Fruit fly (Drosophila melanogaster) whole organism, embryonic: ENCODE results near the gene Ankle2.

Source experiments
- CG10209 ChIP-seq: fragments of 200-800 bp; sonication (Bioruptor generic); optimal IDR thresholded peaks from 3 replicates; lab custom pipeline; 2017; ENCODE audit warnings: missing biosample characterization, mild to moderate bottlenecking, missing genetic modification characterization, missing genetic modification reagents
- CG10267 ChIP-seq: fragments of 200-800 bp; sonication (Bioruptor generic); optimal IDR thresholded peaks from 2 replicates; lab custom pipeline; 2018; ENCODE audit warnings: missing biosample characterization, mild to moderate bottlenecking, missing genetic modification characterization, moderate library complexity
- CG11456 ChIP-seq: fragments of 200-800 bp; sonication (Bioruptor generic); IDR thresholded peaks from 3 replicates; pipeline ENCODE4 v1.3.6; 2022; ENCODE audit warnings: missing biosample characterization, missing genetic modification characterization
- CG12391 ChIP-seq: fragments of 200-800 bp; sonication (Bioruptor generic); optimal IDR thresholded peaks from 3 replicates; lab custom pipeline; 2018; ENCODE audit warnings: missing biosample characterization, mild to moderate bottlenecking, missing genetic modification characterization, moderate library complexity
- CG14014 ChIP-seq: fragments of 200-800 bp; sonication (Bioruptor generic); IDR thresholded peaks from 2 replicates; pipeline ENCODE4 v1.3.6; 2022; ENCODE audit warnings: missing biosample characterization, missing genetic modification characterization
- CG14710 ChIP-seq: fragments of 200-800 bp; sonication (Bioruptor generic); optimal IDR thresholded peaks from 3 replicates; lab custom pipeline; 2019; ENCODE audit warnings: missing biosample characterization, mild to moderate bottlenecking, missing genetic modification characterization, moderate library complexity
- CG14965 ChIP-seq: fragments of 200-800 bp; sonication (Bioruptor generic); optimal IDR thresholded peaks from 2 replicates; lab custom pipeline; 2016; ENCODE audit warnings: missing biosample characterization, missing genetic modification characterization, borderline replicate concordance
- CG1603 ChIP-seq: fragments of 200-800 bp; sonication (Bioruptor generic); optimal IDR thresholded peaks from 2 replicates; lab custom pipeline; 2019; ENCODE audit warnings: missing biosample characterization, mild to moderate bottlenecking, missing genetic modification characterization, moderate library complexity
- CG1647 ChIP-seq: fragments of 200-800 bp; sonication (Bioruptor generic); optimal IDR thresholded peaks from 3 replicates; lab custom pipeline; 2016; ENCODE audit warnings: missing biosample characterization, missing genetic modification characterization
- CG16813 ChIP-seq: fragments of 200-800 bp; sonication (Bioruptor generic); IDR thresholded peaks from 3 replicates; pipeline ENCODE4 v1.3.6; 2022; ENCODE audit warnings: missing biosample characterization, missing genetic modification characterization; ENCODE audit not compliant: partially characterized antibody
- CG17328 ChIP-seq: fragments of 200-800 bp; sonication (Bioruptor generic); IDR thresholded peaks from 2 replicates; pipeline ENCODE4 v1.3.6; 2022; ENCODE audit warnings: missing biosample characterization, missing genetic modification characterization
- CG17912 ChIP-seq: fragments of 200-800 bp; sonication (Bioruptor generic); optimal IDR thresholded peaks from 2 replicates; lab custom pipeline; 2018; ENCODE audit warnings: missing biosample characterization, mild to moderate bottlenecking, missing genetic modification characterization
- CG31441 ChIP-seq: fragments of 200-800 bp; sonication (Bioruptor generic); IDR thresholded peaks from 2 replicates; pipeline ENCODE4 v1.3.6; 2022; ENCODE audit warnings: missing biosample characterization, missing genetic modification characterization
- CG32532 ChIP-seq: fragments of 200-800 bp; sonication (Bioruptor generic); IDR thresholded peaks from 2 replicates; pipeline ENCODE4 v1.3.6; 2022; ENCODE audit warnings: missing biosample characterization, missing genetic modification characterization
- CG3847 ChIP-seq: fragments of 200-800 bp; sonication (Bioruptor generic); IDR thresholded peaks from 2 replicates; pipeline ENCODE4 v1.3.6; 2022; ENCODE audit warnings: missing biosample characterization, missing genetic modification characterization
- CG4617 ChIP-seq: fragments of 200-800 bp; sonication (Bioruptor generic); optimal IDR thresholded peaks from 3 replicates; lab custom pipeline; 2016; ENCODE audit warnings: missing biosample characterization, missing genetic modification characterization, borderline replicate concordance
- CG4854 ChIP-seq: fragments of 200-800 bp; sonication (Bioruptor generic); optimal IDR thresholded peaks from 2 replicates; lab custom pipeline; 2016; ENCODE audit warnings: missing biosample characterization, missing genetic modification characterization, inconsistent platforms
- CG6791 ChIP-seq: fragments of 200-800 bp; sonication (Bioruptor generic); IDR thresholded peaks from 3 replicates; pipeline ENCODE4 v1.3.6; 2022; ENCODE audit warnings: missing biosample characterization, missing genetic modification characterization; ENCODE audit not compliant: partially characterized antibody
- CG7839 ChIP-seq: fragments of 200-800 bp; sonication (Bioruptor generic); optimal IDR thresholded peaks from 3 replicates; lab custom pipeline; 2018; ENCODE audit warnings: missing biosample characterization, mild to moderate bottlenecking, missing genetic modification characterization, moderate library complexity
- CG7928 ChIP-seq: fragments of 200-800 bp; sonication (Bioruptor generic); optimal IDR thresholded peaks from 2 replicates; lab custom pipeline; 2017; ENCODE audit warnings: missing biosample characterization, mild to moderate bottlenecking, missing genetic modification characterization
- CG9437 ChIP-seq: fragments of 200-800 bp; sonication (Bioruptor generic); optimal IDR thresholded peaks from 2 replicates; lab custom pipeline; 2018; ENCODE audit warnings: missing biosample characterization, mild to moderate bottlenecking, missing genetic modification characterization
- CG9727 ChIP-seq: fragments of 200-800 bp; sonication (Bioruptor generic); optimal IDR thresholded peaks from 3 replicates; lab custom pipeline; 2017; ENCODE audit warnings: missing biosample characterization, mild to moderate bottlenecking, missing genetic modification characterization
- CoRest ChIP-seq: fragments of 200-800 bp; sonication (Bioruptor generic); optimal IDR thresholded peaks from 3 replicates; lab custom pipeline; 2018; ENCODE audit warnings: missing biosample characterization, mild to moderate bottlenecking, missing genetic modification characterization, moderate library complexity
- Dip2 ChIP-seq: fragments of 200-800 bp; sonication (Bioruptor generic); IDR thresholded peaks from 2 replicates; pipeline ENCODE4 v1.3.6; 2022; ENCODE audit warnings: missing biosample characterization, missing genetic modification characterization
- Dp ChIP-seq: fragments of 200-800 bp; sonication (Bioruptor generic); optimal IDR thresholded peaks from 2 replicates; lab custom pipeline; 2018; ENCODE audit warnings: missing biosample characterization, mild to moderate bottlenecking, missing genetic modification characterization, moderate library complexity
- Jarid2 ChIP-seq: fragments of 200-800 bp; sonication (Bioruptor generic); optimal IDR thresholded peaks from 3 replicates; lab custom pipeline; 2017; ENCODE audit warnings: mild to moderate bottlenecking, missing biosample characterization, missing genetic modification reagents, missing genetic modification characterization
- NC2β ChIP-seq: fragments of 200-800 bp; sonication (Bioruptor generic); optimal IDR thresholded peaks from 2 replicates; lab custom pipeline; 2016; ENCODE audit warnings: missing biosample characterization, missing genetic modification characterization
- NFAT ChIP-seq: fragments of 200-800 bp; sonication (Bioruptor generic); IDR thresholded peaks from 2 replicates; pipeline ENCODE4 v1.3.6; 2022; ENCODE audit warnings: missing biosample characterization, missing genetic modification characterization
- Nf-YC ChIP-seq: fragments of 200-800 bp; optimal IDR thresholded peaks from 3 replicates; lab custom pipeline; 2019; ENCODE audit warnings: missing biosample characterization, mild to moderate bottlenecking, missing genetic modification characterization, moderate library complexity
- Optix ChIP-seq: fragments of 200-800 bp; sonication (Bioruptor generic); IDR thresholded peaks from 3 replicates; pipeline ENCODE4 v1.3.6; 2022; ENCODE audit warnings: missing biosample characterization, missing genetic modification characterization
- PHDP ChIP-seq: fragments of 200-800 bp; sonication (Bioruptor generic); optimal IDR thresholded peaks from 3 replicates; lab custom pipeline; 2018; ENCODE audit warnings: missing biosample characterization, mild to moderate bottlenecking, missing genetic modification characterization, moderate library complexity
- Ptx1 ChIP-seq: fragments of 200-800 bp; sonication (Bioruptor generic); IDR thresholded peaks from 2 replicates; pipeline ENCODE4 v1.3.6; 2022; ENCODE audit warnings: missing biosample characterization, missing genetic modification characterization
- Six4 ChIP-seq: fragments of 200-800 bp; sonication (Bioruptor generic); optimal IDR thresholded peaks from 2 replicates; lab custom pipeline; 2016; ENCODE audit warnings: missing biosample characterization, missing genetic modification characterization
- Spps ChIP-seq: fragments of 200-800 bp; sonication (Bioruptor generic); optimal IDR thresholded peaks from 2 replicates; lab custom pipeline; 2018; ENCODE audit warnings: missing biosample characterization, mild to moderate bottlenecking, missing genetic modification characterization
- TFAM ChIP-seq: fragments of 200-800 bp; sonication (Bioruptor generic); optimal IDR thresholded peaks from 2 replicates; lab custom pipeline; 2017; ENCODE audit warnings: missing biosample characterization, missing genetic modification characterization, inconsistent platforms
- Vsx1 ChIP-seq: fragments of 200-800 bp; sonication (Bioruptor generic); optimal IDR thresholded peaks from 2 replicates; lab custom pipeline; 2017; ENCODE audit warnings: missing biosample characterization, mild to moderate bottlenecking, missing genetic modification characterization, missing genetic modification reagents
- Xrp1 ChIP-seq: fragments of 200-800 bp; sonication (Bioruptor generic); IDR thresholded peaks from 2 replicates; pipeline ENCODE4 v1.3.6; 2022; ENCODE audit warnings: missing biosample characterization, missing genetic modification characterization
- ac ChIP-seq: fragments of 200-800 bp; sonication (Bioruptor generic); optimal IDR thresholded peaks from 3 replicates; lab custom pipeline; 2017; ENCODE audit warnings: missing biosample characterization, mild to moderate bottlenecking, missing genetic modification characterization
- ap ChIP-seq: fragments of 200-800 bp; sonication (Bioruptor generic); IDR thresholded peaks from 2 replicates; pipeline ENCODE4 v1.3.6; 2022; ENCODE audit warnings: missing biosample characterization, missing genetic modification characterization
- ase ChIP-seq: fragments of 200-800 bp; sonication (Bioruptor generic); IDR thresholded peaks from 3 replicates; pipeline ENCODE4 v1.3.6; 2022; ENCODE audit warnings: missing biosample characterization, missing genetic modification characterization
- chm ChIP-seq: fragments of 200-800 bp; sonication (Bioruptor generic); IDR thresholded peaks from 2 replicates; pipeline ENCODE4 v1.3.6; 2022; ENCODE audit warnings: missing biosample characterization, missing genetic modification characterization
- da ChIP-seq: fragments of 200-800 bp; sonication (Bioruptor generic); optimal IDR thresholded peaks from 2 replicates; lab custom pipeline; 2016; ENCODE audit warnings: missing biosample characterization, missing genetic modification characterization
- dan ChIP-seq: fragments of 200-800 bp; sonication (Bioruptor generic); IDR thresholded peaks from 2 replicates; pipeline ENCODE4 v1.3.6; 2022; ENCODE audit warnings: missing biosample characterization, missing genetic modification characterization
- eve ChIP-seq, 2 experiments: fragments of >200 bp; optimal IDR thresholded peaks; 2 replicates each; lab custom pipeline; 2017; ENCODE audit warnings: missing biosample characterization in 2 of 2, missing genetic modification characterization in 2 of 2
- gsb ChIP-seq: fragments of 200-800 bp; sonication (Bioruptor generic); IDR thresholded peaks from 2 replicates; pipeline ENCODE4 v1.3.6; 2022; ENCODE audit warnings: missing biosample characterization, missing genetic modification characterization
- prd ChIP-seq, 3 experiments: fragments of >200 bp in 2 of 3; fragments of 200-800 bp in 1 of 3; sonication (Bioruptor generic) in 1 of 3; optimal IDR thresholded peaks in 2 of 3; IDR thresholded peaks in 1 of 3; 2 replicates in 2 of 3; 3 replicates in 1 of 3; pipeline versions ENCODE4 v1.3.6 to Lab custom; 2017 to 2022; ENCODE audit warnings: missing biosample characterization in 1 of 3, missing genetic modification characterization in 1 of 3
- sc ChIP-seq, 3 experiments: fragments of >200 bp in 2 of 3; fragments of 200-800 bp in 1 of 3; sonication (Bioruptor generic) in 1 of 3; optimal IDR thresholded peaks; 2 replicates in 2 of 3; 3 replicates in 1 of 3; lab custom pipeline; 2017; ENCODE audit warnings: mild to moderate bottlenecking in 1 of 3, missing biosample characterization in 1 of 3, missing genetic modification characterization in 1 of 3, missing genetic modification reagents in 1 of 3
- seq ChIP-seq: fragments of 200-800 bp; sonication (Bioruptor generic); IDR thresholded peaks from 2 replicates; pipeline ENCODE4 v1.3.6; 2022; ENCODE audit warnings: missing biosample characterization, missing genetic modification characterization
- unc-4 ChIP-seq: fragments of 200-800 bp; sonication (Bioruptor generic); IDR thresholded peaks from 2 replicates; pipeline ENCODE4 v1.3.6; 2022; ENCODE audit warnings: missing biosample characterization, missing genetic modification characterization; ENCODE audit not compliant: partially characterized antibody

The Ankle2 gene

DNA sequence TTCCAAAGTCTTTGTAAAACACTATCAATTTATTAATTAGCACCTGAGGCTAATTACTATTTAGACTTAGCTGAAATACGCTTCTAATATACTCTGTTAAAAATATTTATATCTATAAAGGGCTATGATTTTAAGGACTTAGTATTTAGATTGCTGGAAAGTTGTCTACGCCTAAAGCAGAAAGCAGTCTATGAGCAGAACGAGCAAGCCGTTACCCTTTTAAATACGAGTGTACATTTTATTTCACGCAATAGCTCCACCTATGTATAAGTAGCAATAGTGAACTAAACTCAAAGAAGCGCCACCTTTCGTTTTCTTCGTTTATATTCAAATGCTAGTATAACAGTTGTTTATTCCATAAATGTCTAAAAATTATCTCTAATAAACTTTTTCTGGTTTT is 46.9 kb downstream of the Ankle2 start (continued):
- peak; percentile 27 for TF ChIP-seq CG14710 (tag; lab: Kevin White, UChicago)
- 0 out of 2 replicates have a peak, but pooled peaks have one; percentile 8 for TF ChIP-seq CG31441 (GFP tag; lab: Robert Waterston, UW)
- 0 out of 2 replicates have a peak, but pooled peaks have one; percentile 4 for TF ChIP-seq gsb (GFP tag; lab: Robert Waterston, UW)
- peak; percentile 45; the same call in 1 of the 2 replicates for TF ChIP-seq NFAT (GFP tag; lab: Robert Waterston, UW)
- TF ChIP-seq Dp (GFP tag; lab: Kevin White, UChicago), result peak; percentile 2
- no peak for TF ChIP-seq seq (GFP tag; lab: Robert Waterston, UW)
- TF ChIP-seq NC2β (GFP tag; lab: Kevin White, UChicago), result no peak
- TF ChIP-seq ac (GFP tag; lab: Kevin White, UChicago), result no peak
- peak; percentile 22 for TF ChIP-seq CG1603 (tag; lab: Kevin White, UChicago)
- TF ChIP-seq Optix, result no peak
- TF ChIP-seq Spps (tag; lab: Kevin White, UChicago), result no peak
- TF ChIP-seq sc (optimal IDR thresholded peaks at IDR 0.05; lab: Kevin White, UChicago), result no peak
- TF ChIP-seq sc (GFP tag; optimal IDR thresholded peaks at IDR 0.05; lab: Kevin White, UChicago), result no peak
- no peak for TF ChIP-seq Nf-YC (tag; lab: Kevin White, UChicago)
- TF ChIP-seq chm (GFP tag; lab: Robert Waterston, UW), result no peak
- TF ChIP-seq CG3847 (GFP tag; lab: Robert Waterston, UW), result peak; percentile 3
- no peak for TF ChIP-seq dan (GFP tag; lab: Robert Waterston, UW)
- TF ChIP-seq CG14965 (GFP tag; lab: Kevin White, UChicago), result peak; percentile 96
- TF ChIP-seq CG17328 (GFP tag; lab: Robert Waterston, UW), result no peak
- TF ChIP-seq ap (GFP tag; lab: Robert Waterston, UW), result 0 out of 2 replicates have a peak, but pooled peaks have one; percentile 16
- no peak for TF ChIP-seq unc-4 (GFP tag; lab: Robert Waterston, UW)
- TF ChIP-seq Dip2 (GFP tag; lab: Robert Waterston, UW), result 0 out of 2 replicates have a peak, but pooled peaks have one; percentile 47
- peak; percentile 15 for TF ChIP-seq CoRest
- no peak for TF ChIP-seq CG10209 (GFP tag; lab: Kevin White, UChicago)
- TF ChIP-seq TFAM (GFP tag; lab: Kevin White, UChicago), result no peak
- TF ChIP-seq CG7839 (tag; lab: Kevin White, UChicago), result no peak
- TF ChIP-seq CG12391, result no peak
- TF ChIP-seq CG4854 (GFP tag; lab: Kevin White, UChicago), result no peak
- no peak for TF ChIP-seq CG7928
- TF ChIP-seq CG6791 (GFP tag; lab: Robert Waterston, UW), result no peak
- TF ChIP-seq CG4617 (GFP tag; lab: Kevin White, UChicago), result no peak
- TF ChIP-seq Vsx1, result peak; percentile 9
- peak; percentile 2 for TF ChIP-seq Jarid2 (GFP tag; lab: Kevin White, UChicago)
- TF ChIP-seq CG32532 (GFP tag; lab: Robert Waterston, UW), result peak; percentile 3; the same call in 1 of the 2 replicates
- peak in 1 of 2 experiments; percentile 92 for TF ChIP-seq prd (optimal IDR thresholded peaks at IDR 0.05; lab: Kevin White, UChicago)
- no peak; the same call in 2 of the 3 replicates for TF ChIP-seq prd (GFP tag; IDR thresholded peaks at IDR 0.05; lab: Robert Waterston, UW)
- TF ChIP-seq Ptx1, result peak; percentile 6; the same call in 1 of the 2 replicates
- peak; percentile 64; the same call in 2 of the 3 replicates for TF ChIP-seq CG11456 (GFP tag; lab: Robert Waterston, UW)
- TF ChIP-seq Xrp1 (GFP tag; lab: Robert Waterston, UW), result peak; percentile 9; the same call in 1 of the 2 replicates
- no peak for TF ChIP-seq da
- peak; percentile 4; the same call in 1 of the 3 replicates for TF ChIP-seq ase (GFP tag; lab: Robert Waterston, UW)
- peak; percentile 2 for TF ChIP-seq CG10267 (tag; lab: Kevin White, UChicago)
- peak; percentile 30 for TF ChIP-seq PHDP (tag; lab: Kevin White, UChicago)
- no peak for TF ChIP-seq CG16813
- no peak for TF ChIP-seq CG1647 (GFP tag; lab: Kevin White, UChicago)
- TF ChIP-seq CG17912 (GFP tag; lab: Kevin White, UChicago), result no peak
- TF ChIP-seq eve (GFP tag; optimal IDR thresholded peaks at IDR 0.05; lab: Kevin White, UChicago), result peak in 1 of 2 experiments; percentile 67
- TF ChIP-seq CG9437 (GFP tag; lab: Kevin White, UChicago), result no peak
- TF ChIP-seq CG14014, result no peak
- TF ChIP-seq CG9727 (GFP tag; lab: Kevin White, UChicago), result peak; percentile 1
- TF ChIP-seq Six4 (GFP tag; lab: Kevin White, UChicago), result no peak
